Worm (Caenorhabditis elegans): Measurements from ENCODE around the gene F18C5.5.

ce11 chrII:6524501-6524977 lies 42.0 kb downstream of the F18C5.5 start, which contains the start of gene C56E6.2:
- TF ChIP-seq ama-1 (optimal IDR thresholded peaks at IDR 0.05) (no peak), mdl-1 (tag; optimal IDR thresholded peaks at IDR 0.05) (no peak), nhr-25 (tag; optimal IDR thresholded peaks at IDR 0.05; ENCODE audit: borderline replicate concordance, insufficient read depth) (no peak), dmd-9 (GFP tag; IDR thresholded peaks at IDR 0.05) (no peak), gei-8 (GFP tag; optimal IDR thresholded peaks at IDR 0.05) (no peak), pha-4 (GFP tag; IDR thresholded peaks at IDR 0.05) (no peak), pha-4 (tag; optimal IDR thresholded peaks at IDR 0.05) (no peak), saeg-2 (GFP tag; IDR thresholded peaks at IDR 0.05) (no peak), nhr-11 (tag; optimal IDR thresholded peaks at IDR 0.05) (no peak), ceh-28 (tag; optimal IDR thresholded peaks at IDR 0.05) (no peak), ztf-11 (tag; optimal IDR thresholded peaks at IDR 0.05) (no peak)
